Fruit fly (Drosophila melanogaster): ENCODE data around the gene CG4960.

DNA sequence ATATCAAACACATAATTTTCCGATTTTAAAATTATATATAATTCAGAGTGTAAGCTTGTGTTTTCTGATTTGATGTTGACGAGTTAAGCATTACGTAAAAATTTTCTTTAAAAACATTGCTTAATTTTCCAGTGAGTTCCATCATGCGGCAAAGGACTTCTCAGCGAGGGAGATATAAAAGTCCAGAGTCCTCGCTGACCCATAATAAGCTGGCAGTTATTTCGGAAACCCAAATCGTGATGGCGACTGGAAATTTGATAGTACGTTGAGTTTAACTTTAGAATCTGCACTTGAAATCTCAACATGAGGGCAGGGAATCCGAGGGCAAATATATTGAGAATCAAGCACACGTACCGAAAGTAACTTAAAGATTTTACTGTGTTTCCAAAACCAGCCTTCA is 11.8 kb downstream of the CG4960 start, which contains the start of the genes CG17197 and CG17198:
- TF ChIP-seq CG10669 (GFP tag; optimal IDR thresholded peaks at IDR 0.05) (no peak), Hr4 (GFP tag; optimal IDR thresholded peaks at IDR 0.05) (no peak), dsx (GFP tag; optimal IDR thresholded peaks at IDR 0.05; ENCODE audit: poor library complexity, severe bottlenecking) (no peak), esn (GFP tag; optimal IDR thresholded peaks at IDR 0.05) (no peak), vri (GFP tag; optimal IDR thresholded peaks at IDR 0.05) (no peak), Eip93F (GFP tag; optimal IDR thresholded peaks at IDR 0.05) (no peak), CG10631 (GFP tag; optimal IDR thresholded peaks at IDR 0.05) (no peak), CG11902 (GFP tag; optimal IDR thresholded peaks at IDR 0.05) (no peak), Sox15 (GFP tag; optimal IDR thresholded peaks at IDR 0.05) (no peak), CG7368 (GFP tag; optimal IDR thresholded peaks at IDR 0.05) (no peak)

Measured in whole organism, prepupa.